Fruit fly (Drosophila melanogaster): ENCODE measurements around the gene CG17633.

DNA sequence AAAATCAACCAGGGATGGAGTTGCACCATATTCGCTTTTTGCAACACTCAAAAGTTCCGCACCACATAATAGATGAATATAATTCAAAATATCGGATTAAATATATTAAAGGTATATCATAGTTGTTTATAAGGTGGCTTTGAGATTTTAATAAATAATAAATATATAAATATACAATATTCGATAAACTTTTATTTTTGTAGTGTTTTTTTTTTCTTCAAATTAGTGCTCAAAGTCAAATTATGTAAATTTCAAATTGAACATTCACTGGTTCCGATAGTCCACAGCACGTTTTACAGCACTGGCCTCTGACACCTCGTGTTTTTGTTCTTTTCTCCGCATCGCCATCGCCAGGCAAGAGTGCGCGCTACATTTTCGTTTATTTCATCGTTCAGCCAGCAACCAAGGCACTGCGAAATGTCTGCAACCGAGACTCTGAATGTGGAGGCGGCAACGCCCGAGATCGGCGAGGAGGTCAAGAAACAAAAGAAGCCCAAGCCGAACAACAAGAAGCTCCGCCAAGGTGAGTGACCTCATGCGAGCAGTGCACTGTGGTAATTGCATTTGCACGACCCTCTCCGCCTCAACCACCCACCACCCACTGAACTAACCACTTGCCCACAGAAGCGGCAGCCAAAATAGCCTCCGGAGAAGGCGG is 5.5 kb upstream of the CG17633 start, which contains the start of the genes Taf11 and und:
- TF ChIP-seq h (optimal IDR thresholded peaks at IDR 0.05): no peak
- TF ChIP-seq psq (optimal IDR thresholded peaks at IDR 0.05): no peak

Measured in Kc167 (cell line).